Worm (Caenorhabditis elegans) whole organism, L4/young adult: ENCODE results near the gene smvt-1.

Source experiments
- W03F9.2 ChIP-seq: fragments of 150-350 bp; optimal IDR thresholded peaks from 2 replicates; lab custom pipeline; 2014; ENCODE audit warnings: missing biosample characterization, missing genetic modification characterization
- dao-5 ChIP-seq: sonication (generic microtip); optimal IDR thresholded peaks from 2 replicates; lab custom pipeline; 2016; ENCODE audit warnings: missing genotype, missing genetic modification characterization, moderate library complexity, missing compliant biosample characterization
- him-1 ChIP-seq: sonication (generic microtip); optimal IDR thresholded peaks from 2 replicates; lab custom pipeline; 2016; ENCODE audit warnings: missing genotype, missing genetic modification reagents, missing genetic modification characterization, missing compliant biosample characterization

smvt-1 gene

ce11 chrX:2513667-2514198 lies 35.1 kb downstream of the smvt-1 start:
- no peak for TF ChIP-seq W03F9.2
- TF ChIP-seq dao-5 (tag; lab: Kevin White, UChicago) = no peak
- no peak for TF ChIP-seq him-1

- TF ChIP-seq W03F9.2 = no peak
- no peak for TF ChIP-seq dao-5 (tag; lab: Kevin White, UChicago)
- TF ChIP-seq him-1 = no peak
These were observed 40.3 kb downstream of the smvt-1 start, which contains the start of gene K02E10.7 for ce11 chrX:2508449-2508848. Gene K02E10.7, minus strand, starts transcription at chrX:2508549.

- TF ChIP-seq W03F9.2 = no peak
- TF ChIP-seq him-1 = no peak
- no peak for TF ChIP-seq dao-5 (tag; lab: Kevin White, UChicago)
These were observed 42.0 kb downstream of the smvt-1 start for ce11 chrX:2506738-2507137.

DNA sequence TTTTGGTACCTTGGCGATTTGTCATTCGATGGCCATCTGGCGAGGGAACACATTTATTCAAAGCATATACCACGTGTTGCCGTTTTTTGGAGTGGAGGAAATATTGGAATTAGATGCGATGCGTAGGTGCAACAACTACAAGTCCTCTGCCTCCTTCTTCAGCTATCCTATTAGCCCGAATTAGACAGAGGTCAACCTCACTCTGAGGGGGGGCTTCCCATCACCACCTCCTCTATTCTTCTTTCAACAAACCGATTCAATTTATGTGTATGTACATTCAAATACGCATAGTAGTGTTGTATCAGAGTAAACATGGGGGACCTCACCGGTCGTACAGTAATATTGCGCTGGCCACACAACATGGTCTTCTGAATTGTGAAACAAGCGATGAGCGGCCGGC lies 51.0 kb downstream of the smvt-1 start:
- no peak for TF ChIP-seq W03F9.2
- TF ChIP-seq him-1 = no peak
- TF ChIP-seq dao-5 (tag; lab: Kevin White, UChicago) = no peak

DNA sequence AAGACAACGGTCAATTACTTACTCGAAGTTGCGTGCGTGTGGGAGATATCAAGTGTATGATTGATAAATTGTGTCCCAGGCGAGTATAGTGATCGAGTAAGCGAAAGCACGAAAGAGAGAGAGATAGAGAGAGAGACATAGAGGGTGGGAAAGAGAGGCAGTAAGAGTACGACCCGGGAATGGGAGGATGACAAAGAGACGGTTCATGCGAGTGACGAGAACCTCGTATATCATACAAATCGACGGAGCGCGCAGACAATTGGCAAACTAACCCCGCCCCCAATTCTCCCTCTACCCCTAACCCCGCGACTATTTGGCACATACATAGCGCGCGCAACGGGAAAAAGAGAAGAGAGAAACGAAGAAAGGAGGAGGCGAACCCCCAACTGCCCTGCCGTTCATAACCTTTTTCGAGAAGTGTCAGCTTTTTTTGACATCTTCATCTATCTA lies 52.9 kb downstream of the smvt-1 start, which contains the start of gene rabr-1:
Gene rabr-1, plus strand, starts transcription at position 316 of the 450 bp plus-strand sequence.
- TF ChIP-seq W03F9.2 (no peak), him-1 (no peak), dao-5 (tag; lab: Kevin White, UChicago) (no peak)

- no peak for TF ChIP-seq him-1
- TF ChIP-seq dao-5 (tag; lab: Kevin White, UChicago) = no peak
- no peak for TF ChIP-seq W03F9.2
These were observed 54.5 kb downstream of the smvt-1 start for ce11 chrX:2494296-2494695.

ce11 chrX:2493586-2494175 lies 55.1 kb downstream of the smvt-1 start:
- TF ChIP-seq dao-5 (tag; lab: Kevin White, UChicago) (no peak), W03F9.2 (no peak), him-1 (no peak)
